Worm (Caenorhabditis elegans) whole organism, L3 larva: ENCODE results near the gene H38K22.7.

Experiments used
- elt-1 ChIP-seq: fragments of 150-350 bp; optimal IDR thresholded peaks from 2 replicates; lab custom pipeline; 2014; ENCODE audit warnings: missing biosample characterization, missing genetic modification characterization
- nhr-43 ChIP-seq: sonication (generic microtip); optimal IDR thresholded peaks from 2 replicates; lab custom pipeline; 2016; ENCODE audit warnings: mild to moderate bottlenecking, missing genetic modification characterization, missing compliant biosample characterization; ENCODE audit not compliant: poor library complexity, severe bottlenecking
- nhr-77 ChIP-seq: fragments of 150-350 bp; optimal IDR thresholded peaks from 2 replicates; lab custom pipeline; 2014; ENCODE audit warnings: missing biosample characterization, missing genetic modification characterization
- pqm-1 ChIP-seq: fragments of 150-350 bp; optimal IDR thresholded peaks from 2 replicates; lab custom pipeline; 2017; ENCODE audit warnings: missing biosample characterization, missing genetic modification characterization, inconsistent platforms

ce11 chrIII:4302780-4303179 lies 18.7 kb upstream of the H38K22.7 start:
- no peak for TF ChIP-seq nhr-43 (tag; lab: Kevin White, UChicago)
- no peak for TF ChIP-seq nhr-77
- no peak for TF ChIP-seq elt-1 (tag; lab: Kevin White, UChicago)
- TF ChIP-seq pqm-1: no peak
